Fruit fly (Drosophila melanogaster) S2 (cell line): ENCODE results near the gene plum.

Source experiments
- CG8478 ChIP-seq: fragments of >200 bp; optimal IDR thresholded peaks from 2 replicates; lab custom pipeline; 2018
- CTCF ChIP-seq, 2 experiments: fragments of >200 bp; optimal IDR thresholded peaks; 2 replicates each; lab custom pipeline; 2018

dm6 chr3R:26557532-26558244, 22.7 kb upstream of the plum start:
- TF ChIP-seq CTCF (optimal IDR thresholded peaks at IDR 0.05; lab: Kevin White, UChicago): no peak
- TF ChIP-seq CG8478 (lab: Kevin White, UChicago): no peak
